Worm (Caenorhabditis elegans): ENCODE results near the gene Y73C8C.3.

The Y73C8C.3 gene

DNA sequence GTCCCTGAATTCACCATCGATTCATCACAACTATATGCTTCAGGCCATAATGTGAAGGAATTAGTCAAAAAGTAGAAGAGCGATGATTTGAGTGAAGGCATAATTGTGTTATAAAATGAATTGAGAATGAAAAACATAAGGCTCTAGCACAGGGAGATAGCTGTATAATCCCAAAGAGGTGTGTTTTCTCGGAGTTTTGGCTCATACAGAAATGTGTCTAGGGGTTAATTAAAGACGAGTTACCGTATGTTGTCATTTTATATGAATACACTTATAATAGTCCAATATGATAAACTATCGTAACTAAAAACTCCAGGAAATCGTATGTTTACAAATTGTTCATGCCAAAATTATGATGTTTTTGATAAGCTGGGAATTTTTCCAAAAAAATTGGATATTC is 34.3 kb upstream of the Y73C8C.3 start, which contains the start of gene srt-5:
TSS of gene srt-5 (minus strand) at position 101 of the 400 bp plus-strand sequence.
- TF ChIP-seq ztf-25 (GFP tag; IDR thresholded peaks at IDR 0.05) (no peak), dpl-1 (GFP tag; optimal IDR thresholded peaks at IDR 0.05) (no peak), hmg-1.2 (GFP tag; IDR thresholded peaks at IDR 0.05) (no peak), Y67H2A.10 (GFP tag; conservative IDR thresholded peaks at IDR 0.05) (no peak), C17E4.6 (GFP tag; IDR thresholded peaks at IDR 0.05) (no peak)

DNA sequence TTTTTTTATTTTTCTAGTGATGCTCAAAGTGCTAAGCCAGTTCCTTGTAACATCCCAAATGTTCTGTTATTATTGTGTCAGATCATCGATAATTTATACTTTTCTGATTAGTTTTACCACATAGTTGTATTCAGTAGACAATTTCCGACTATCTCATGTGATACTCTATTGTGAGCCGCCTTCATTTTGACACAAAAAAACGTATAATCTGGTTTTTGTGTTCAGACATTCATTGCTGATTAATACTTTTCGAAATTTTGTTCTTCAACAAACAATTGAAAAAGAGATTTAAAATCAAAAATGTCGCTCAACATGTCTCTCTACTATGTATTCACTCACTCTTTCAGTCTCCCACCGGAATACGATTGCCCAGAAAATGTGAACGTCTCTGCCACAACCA is 33.6 kb upstream of the Y73C8C.3 start, which contains the start of gene srt-7:
TSS of gene srt-7 (plus strand) at position 301 of the 400 bp plus-strand sequence.
- TF ChIP-seq F39B2.1 (GFP tag; IDR thresholded peaks at IDR 0.05) (no peak), hsf-1 (GFP tag; IDR thresholded peaks at IDR 0.05) (no peak), nhr-179 (tag; optimal IDR thresholded peaks at IDR 0.05) (no peak), hlh-26 (GFP tag; conservative IDR thresholded peaks at IDR 0.05) (no peak), attf-3 (GFP tag; conservative IDR thresholded peaks at IDR 0.05) (no peak), mcd-1 (GFP tag; IDR thresholded peaks at IDR 0.05) (no peak), cebp-2 (GFP tag; IDR thresholded peaks at IDR 0.05) (no peak), dpff-1 (tag; optimal IDR thresholded peaks at IDR 0.05) (no peak), egl-18 (GFP tag; IDR thresholded peaks at IDR 0.05) (no peak), die-1 (tag; optimal IDR thresholded peaks at IDR 0.05) (no peak), B0261.1 (tag; optimal IDR thresholded peaks at IDR 0.05) (no peak), C17E4.6 (GFP tag; IDR thresholded peaks at IDR 0.05) (no peak), snpc-1.1 (tag; optimal IDR thresholded peaks at IDR 0.05; ENCODE audit: insufficient read depth) (no peak), snpc-1.3 (tag; optimal IDR thresholded peaks at IDR 0.05; ENCODE audit: insufficient read depth) (no peak), dpl-1 (GFP tag; optimal IDR thresholded peaks at IDR 0.05) (no peak), ztf-26 (tag; optimal IDR thresholded peaks at IDR 0.05) (no peak), Y67H2A.10 (GFP tag; conservative IDR thresholded peaks at IDR 0.05) (no peak), ccch-3 (GFP tag; optimal IDR thresholded peaks at IDR 0.05) (no peak), snpc-3.4 (tag; optimal IDR thresholded peaks at IDR 0.05) (no peak)

DNA sequence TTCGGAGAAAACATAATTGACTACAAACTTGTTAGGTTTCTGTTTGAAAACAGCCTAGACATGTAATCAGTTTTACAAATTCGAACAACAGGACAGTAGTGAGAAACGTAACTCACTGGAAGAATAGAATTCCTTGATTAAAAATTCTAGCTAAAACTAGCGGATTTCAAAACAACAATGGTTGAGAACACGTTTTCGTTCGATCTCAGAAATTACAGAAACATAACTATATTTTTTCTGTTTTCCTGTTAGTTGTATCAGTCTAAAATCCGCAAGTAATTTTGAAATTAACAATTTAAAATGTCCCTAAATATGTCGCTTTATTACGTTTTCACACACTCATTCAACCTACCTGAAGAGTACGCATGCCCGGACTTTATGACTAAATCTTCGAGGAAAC is 28.8 kb upstream of the Y73C8C.3 start, which contains the start of gene srt-8:
TSS of gene srt-8 (plus strand) at position 301 of the 400 bp plus-strand sequence.
- TF ChIP-seq nfya-2 (GFP tag; IDR thresholded peaks at IDR 0.05) (no peak), Y79H2A.3 (GFP tag; conservative IDR thresholded peaks at IDR 0.05) (no peak), snpc-4 (GFP tag; optimal IDR thresholded peaks at IDR 0.05) (no peak), snpc-4 (tag; optimal IDR thresholded peaks at IDR 0.05) (no peak), ekl-4 (GFP tag; IDR thresholded peaks at IDR 0.05) (no peak)

DNA sequence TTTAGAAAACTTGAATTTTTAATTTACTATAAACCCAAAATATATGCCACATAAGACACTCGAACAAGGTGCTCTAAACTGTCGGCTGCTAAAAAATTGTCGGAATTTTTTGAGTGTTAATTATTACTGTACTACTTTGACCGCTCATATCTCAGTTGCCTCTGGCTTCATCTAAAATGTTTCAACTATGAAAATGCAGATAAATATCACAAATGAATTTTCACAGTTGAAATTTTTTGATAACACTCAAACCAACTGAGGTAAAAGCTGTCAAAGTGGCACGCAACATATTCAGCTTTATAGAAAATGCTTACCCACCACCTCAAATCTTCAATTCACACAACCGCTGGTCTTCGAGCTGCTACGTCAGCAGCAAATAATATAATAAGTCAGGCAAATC is 26.3 kb upstream of the Y73C8C.3 start, which contains the start of gene acs-21:
TSS of gene acs-21 (plus strand) at position 301 of the 400 bp plus-strand sequence.
- no peak for TF ChIP-seq Y53G8AR.9 (GFP tag; conservative IDR thresholded peaks at IDR 0.05)
- no peak for TF ChIP-seq let-526 (GFP tag; IDR thresholded peaks at IDR 0.05)
- no peak for TF ChIP-seq chd-7 (tag; optimal IDR thresholded peaks at IDR 0.05)
- TF ChIP-seq rcor-1 (GFP tag; IDR thresholded peaks at IDR 0.05) = no peak
- no peak for TF ChIP-seq F57A8.1 (GFP tag; optimal IDR thresholded peaks at IDR 0.05)
- TF ChIP-seq mes-4 (tag; optimal IDR thresholded peaks at IDR 0.05) = no peak
- no peak for TF ChIP-seq attf-3 (GFP tag; conservative IDR thresholded peaks at IDR 0.05)
- no peak for TF ChIP-seq tlf-1 (GFP tag; optimal IDR thresholded peaks at IDR 0.05)
- TF ChIP-seq mxl-1 (tag; optimal IDR thresholded peaks at IDR 0.05) = no peak
- TF ChIP-seq pbrm-1 (GFP tag; IDR thresholded peaks at IDR 0.05) = no peak
- no peak for TF ChIP-seq pha-4 (tag; optimal IDR thresholded peaks at IDR 0.05)
- no peak for TF ChIP-seq fkh-3 (tag; optimal IDR thresholded peaks at IDR 0.05)
- TF ChIP-seq nhr-27 (tag; optimal IDR thresholded peaks at IDR 0.05) = no peak
- TF ChIP-seq attf-5 (GFP tag; optimal IDR thresholded peaks at IDR 0.05) = no peak
- TF ChIP-seq nfya-1 (tag; optimal IDR thresholded peaks at IDR 0.05; ENCODE audit: borderline replicate concordance, insufficient read depth) = no peak
- no peak for TF ChIP-seq lin-40 (tag; optimal IDR thresholded peaks at IDR 0.05)
- no peak for TF ChIP-seq lin-26 (GFP tag; IDR thresholded peaks at IDR 0.05)
- TF ChIP-seq nfyb-1 (GFP tag; IDR thresholded peaks at IDR 0.05) = no peak
